Worm (Caenorhabditis elegans): ENCODE measurements around the gene D1025.10.
A peak's percentile ranks its signal among the peaks of the same experiment; 100 is the strongest.
"Not testable (repeated sequence)": the region's sequence is repeated elsewhere in the genome, so short reads cannot be mapped to it uniquely, and the experiment has no call there.

The D1025.10 gene

DNA sequence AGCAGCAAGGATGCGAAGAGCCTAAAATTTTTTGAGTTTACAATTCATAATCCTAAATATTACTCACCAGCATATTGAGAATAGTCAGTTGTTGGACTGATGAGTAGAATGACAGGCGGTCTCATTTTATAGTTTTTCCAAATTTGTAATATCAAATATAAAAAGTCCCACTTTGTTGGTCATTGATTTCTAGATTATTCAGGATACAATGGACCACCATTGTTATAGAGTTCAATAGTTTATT is 8.3 kb downstream of the D1025.10 start, which contains the start of gene nspc-17:
Gene nspc-17, minus strand, starts transcription at position 101 of the 244 bp plus-strand sequence.
- not testable (repeated sequence) for TF ChIP-seq nhr-77 (tag; optimal IDR thresholded peaks at IDR 0.05); lin-13 (GFP tag; optimal IDR thresholded peaks at IDR 0.05); elt-3 (tag; optimal IDR thresholded peaks at IDR 0.05)

- TF ChIP-seq sup-37 (GFP tag; optimal IDR thresholded peaks at IDR 0.05) (peak; percentile 93), dsc-1 (tag; optimal IDR thresholded peaks at IDR 0.05) (peak; percentile 100), ama-1 (optimal IDR thresholded peaks at IDR 0.05) (no peak), unc-30 (tag; optimal IDR thresholded peaks at IDR 0.05) (peak; percentile 90), ceh-82 (tag; optimal IDR thresholded peaks at IDR 0.05) (peak; percentile 99 to 100 (median 100)), nhr-12 (tag; optimal IDR thresholded peaks at IDR 0.05) (peak; percentile 83), lir-3 (tag; optimal IDR thresholded peaks at IDR 0.05; ENCODE audit: poor library complexity) (peak; percentile 91), skn-1 (tag; optimal IDR thresholded peaks at IDR 0.05) (peak; percentile 99), sox-4 (tag; optimal IDR thresholded peaks at IDR 0.05) (peak; percentile 98), nhr-85 (tag) (peak; percentile 99), hpl-2 (GFP tag; optimal IDR thresholded peaks at IDR 0.05) (peak; percentile 97), C04F5.9 (tag; optimal IDR thresholded peaks at IDR 0.05) (peak; percentile 91), fkh-4 (tag; optimal IDR thresholded peaks at IDR 0.05; ENCODE audit: borderline replicate concordance) (peak; percentile 95), zip-4 (GFP tag; optimal IDR thresholded peaks at IDR 0.05) (peak; percentile 97), nhr-90 (tag; optimal IDR thresholded peaks at IDR 0.05; ENCODE audit: poor library complexity) (peak; percentile 100), unc-130 (tag; optimal IDR thresholded peaks at IDR 0.05) (peak; percentile 92), egl-27 (tag; optimal IDR thresholded peaks at IDR 0.05) (peak; percentile 89 to 98), vab-15 (tag; optimal IDR thresholded peaks at IDR 0.05) (no peak), ets-5 (GFP tag; IDR thresholded peaks at IDR 0.05) (no peak), elt-2 (tag; optimal IDR thresholded peaks at IDR 0.05) (peak; percentile 89), efl-3 (GFP tag; optimal IDR thresholded peaks at IDR 0.05) (peak; percentile 96), rnt-1 (tag; optimal IDR thresholded peaks at IDR 0.05) (peak; percentile 99), F16B12.6 (tag; optimal IDR thresholded peaks at IDR 0.05) (peak; percentile 58), fkh-10 (GFP tag; optimal IDR thresholded peaks at IDR 0.05) (peak; percentile 100), sptf-1 (tag; optimal IDR thresholded peaks at IDR 0.05) (no peak), ceh-90 (tag; optimal IDR thresholded peaks at IDR 0.05) (peak; percentile 32), nhr-19 (GFP tag; conservative IDR thresholded peaks at IDR 0.05) (peak; percentile 98), xbp-1 (tag; optimal IDR thresholded peaks at IDR 0.05) (peak; percentile 96), lin-39 (tag; optimal IDR thresholded peaks at IDR 0.05) (peak; percentile 100), ztf-11 (tag; optimal IDR thresholded peaks at IDR 0.05) (peak; percentile 86 to 98), blmp-1 (tag; optimal IDR thresholded peaks at IDR 0.05) (peak; percentile 60), egl-13 (tag; optimal IDR thresholded peaks at IDR 0.05) (peak; percentile 99), unc-62 (GFP tag; optimal IDR thresholded peaks at IDR 0.05) (peak; percentile 77), lin-14 (GFP tag; optimal IDR thresholded peaks at IDR 0.05) (peak; percentile 99), elt-3 (tag; optimal IDR thresholded peaks at IDR 0.05) (peak; percentile 50 to 99 (median 88)), dpl-1 (GFP tag; optimal IDR thresholded peaks at IDR 0.05) (peak; percentile 62 to 70 (median 66)), nhr-76 (tag; optimal IDR thresholded peaks at IDR 0.05) (peak; percentile 90), mep-1 (tag; optimal IDR thresholded peaks at IDR 0.05) (peak; percentile 100), lsy-2 (tag; optimal IDR thresholded peaks at IDR 0.05) (peak; percentile 95 to 96), lin-15B (tag; optimal IDR thresholded peaks at IDR 0.05) (peak; percentile 34), C34B4.2 (tag; optimal IDR thresholded peaks at IDR 0.05) (peak; percentile 67), nhr-20 (tag; optimal IDR thresholded peaks at IDR 0.05) (peak; percentile 98), tbx-2 (tag; optimal IDR thresholded peaks at IDR 0.05) (peak; percentile 99), nhr-47 (tag; optimal IDR thresholded peaks at IDR 0.05) (peak; percentile 100), ces-1 (GFP tag; optimal IDR thresholded peaks at IDR 0.05) (peak; percentile 95), nhr-71 (tag; optimal IDR thresholded peaks at IDR 0.05) (peak; percentile 99)
Observed at ce11 chrX:14525325-14526305, 9.0 kb downstream of the D1025.10 start.
